Worm (Caenorhabditis elegans) whole organism, early embryonic: Measurements from ENCODE around the gene cwc-15.

Experiments used
- F13C5.2 ChIP-seq: sonication (generic microtip); optimal IDR thresholded peaks from 2 replicates; lab custom pipeline; 2017; ENCODE audit warnings: mild to moderate bottlenecking, missing genetic modification characterization, inconsistent platforms, missing compliant biosample characterization
- ama-1 ChIP-seq: fragments of 150-350 bp; optimal IDR thresholded peaks from 2 replicates; lab custom pipeline; 2014
- ceh-36 ChIP-seq: sonication (generic microtip); optimal IDR thresholded peaks from 2 replicates; lab custom pipeline; 2016; ENCODE audit warnings: missing genetic modification characterization, inconsistent platforms, missing compliant biosample characterization
- ets-7 ChIP-seq: sonication (generic microtip); optimal IDR thresholded peaks from 2 replicates; lab custom pipeline; 2016; ENCODE audit warnings: missing genotype, missing genetic modification characterization, missing compliant biosample characterization
- flt-1 ChIP-seq: fragments of 200-800 bp; sonication (Bioruptor generic); IDR thresholded peaks from 2 replicates; pipeline ENCODE4 v1.3.6; 2022; ENCODE audit warnings: missing genetic modification characterization, missing compliant biosample characterization
- hmbx-1 ChIP-seq: sonication (generic microtip); optimal IDR thresholded peaks from 2 replicates; lab custom pipeline; 2016; ENCODE audit warnings: mild to moderate bottlenecking, missing genetic modification characterization, missing compliant biosample characterization
- hnd-1 ChIP-seq: sonication (generic microtip); optimal IDR thresholded peaks from 2 replicates; lab custom pipeline; 2016; ENCODE audit warnings: missing genetic modification characterization, missing compliant biosample characterization
- pes-1 ChIP-seq: fragments of 200-800 bp; sonication (Bioruptor generic); IDR thresholded peaks from 2 replicates; pipeline ENCODE4 v1.3.6; 2022; ENCODE audit warnings: missing genetic modification reagents, missing genetic modification characterization, missing compliant biosample characterization
- scrt-1 ChIP-seq: fragments of 200-800 bp; sonication (Bioruptor generic); IDR thresholded peaks from 2 replicates; pipeline ENCODE4 v1.3.6; 2022; ENCODE audit warnings: missing genetic modification characterization, missing compliant biosample characterization
- tbx-11 ChIP-seq: fragments of 200-800 bp; sonication (Bioruptor generic); IDR thresholded peaks from 2 replicates; pipeline ENCODE4 v1.3.6; 2022; ENCODE audit warnings: missing genetic modification characterization, missing compliant biosample characterization

- TF ChIP-seq ets-7 (no peak), hmbx-1 (no peak), ama-1 (lab: Kevin White, UChicago) (no peak), hnd-1 (no peak), F13C5.2 (tag; lab: Kevin White, UChicago) (no peak), scrt-1 (GFP tag; lab: Robert Waterston, UW) (no peak), flt-1 (GFP tag; lab: Robert Waterston, UW) (no peak), tbx-11 (GFP tag; lab: Robert Waterston, UW) (no peak), ceh-36 (tag; lab: Kevin White, UChicago) (no peak), pes-1 (GFP tag; lab: Robert Waterston, UW) (no peak)
Measured at ce11 chrV:16009564-16009963, 13.6 kb upstream of the cwc-15 start, which contains the start of gene str-233.
